Fruit fly (Drosophila melanogaster) whole organism, embryonic: ENCODE measurements around the gene CG31897.

ENCODE experiments used
- B-H1 ChIP-seq: fragments of 200-800 bp; sonication (Bioruptor generic); IDR thresholded peaks from 3 replicates; pipeline ENCODE4 v1.3.6; 2022; ENCODE audit warnings: missing biosample characterization, missing genetic modification characterization
- CG13775 ChIP-seq: fragments of 200-800 bp; sonication (Bioruptor generic); optimal IDR thresholded peaks from 3 replicates; lab custom pipeline; 2017; ENCODE audit warnings: missing biosample characterization, mild to moderate bottlenecking, missing genetic modification characterization
- CG9817 ChIP-seq: fragments of 200-800 bp; sonication (Bioruptor generic); optimal IDR thresholded peaks from 2 replicates; lab custom pipeline; 2018; ENCODE audit warnings: missing biosample characterization, mild to moderate bottlenecking, missing genetic modification characterization, moderate library complexity
- gfzf ChIP-seq: fragments of 200-800 bp; sonication (Bioruptor generic); optimal IDR thresholded peaks from 2 replicates; lab custom pipeline; 2016; ENCODE audit warnings: missing biosample characterization, mild to moderate bottlenecking, missing genetic modification characterization, moderate library complexity
- pros ChIP-seq: fragments of 200-800 bp; sonication (Bioruptor generic); optimal IDR thresholded peaks from 3 replicates; lab custom pipeline; 2019; ENCODE audit warnings: missing biosample characterization, mild to moderate bottlenecking, missing genetic modification characterization, moderate library complexity
- schlank ChIP-seq: fragments of 200-800 bp; sonication (Bioruptor generic); optimal IDR thresholded peaks from 2 replicates; lab custom pipeline; 2018; ENCODE audit warnings: missing biosample characterization, mild to moderate bottlenecking, missing genetic modification characterization
- ssp ChIP-seq: fragments of 200-800 bp; sonication (Bioruptor generic); IDR thresholded peaks from 2 replicates; pipeline ENCODE4 v1.3.6; 2022; ENCODE audit warnings: missing biosample characterization, missing genetic modification characterization

DNA sequence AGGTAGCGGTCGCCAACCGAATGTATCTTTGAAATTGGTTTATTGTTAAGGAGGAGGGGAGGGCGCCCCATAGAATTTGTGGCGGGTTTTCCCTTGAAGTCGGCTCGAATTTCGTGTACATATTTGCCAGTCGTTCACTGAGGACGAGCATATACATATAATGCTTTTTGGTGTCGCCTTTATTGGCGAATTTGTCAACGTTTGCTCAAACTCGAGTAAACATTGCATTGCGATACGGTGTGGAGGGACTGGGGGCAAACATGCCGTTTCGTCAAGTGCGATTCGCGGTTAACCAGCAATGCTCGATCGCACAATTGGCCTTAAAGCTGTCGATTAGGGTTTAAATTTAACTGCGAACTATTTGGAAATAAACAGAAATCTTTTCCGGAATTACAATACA is 24.7 kb upstream of the CG31897 start:
- TF ChIP-seq gfzf (GFP tag; lab: Kevin White, UChicago) (no peak), pros (GFP tag; lab: Kevin White, UChicago) (no peak), ssp (no peak), CG13775 (GFP tag; lab: Kevin White, UChicago) (no peak), B-H1 (GFP tag; lab: Robert Waterston, UW) (no peak), schlank (tag; lab: Kevin White, UChicago) (no peak), CG9817 (tag; lab: Kevin White, UChicago) (no peak)
